Fruit fly (Drosophila melanogaster) whole organism, embryonic: ENCODE measurements around the gene alphaTub67C.
A peak's percentile ranks its signal among the peaks of the same experiment; 100 is the strongest.

Source experiments
- BEAF-32 ChIP-seq: fragments of 200-800 bp; sonication (Bioruptor generic); optimal IDR thresholded peaks from 3 replicates; lab custom pipeline; 2017; ENCODE audit warnings: missing biosample characterization, missing genetic modification characterization, mild to moderate bottlenecking, moderate library complexity, missing genetic modification reagents
- CG10209 ChIP-seq: fragments of 200-800 bp; sonication (Bioruptor generic); optimal IDR thresholded peaks from 3 replicates; lab custom pipeline; 2017; ENCODE audit warnings: missing biosample characterization, mild to moderate bottlenecking, missing genetic modification characterization, missing genetic modification reagents
- CG10366 ChIP-seq: fragments of 200-800 bp; sonication (Bioruptor generic); IDR thresholded peaks from 2 replicates; pipeline ENCODE4 v1.3.6; 2022; ENCODE audit warnings: missing biosample characterization, missing genetic modification characterization
- CG11085 ChIP-seq: fragments of 200-800 bp; sonication (Bioruptor generic); IDR thresholded peaks from 2 replicates; pipeline ENCODE4 v1.3.6; 2022; ENCODE audit warnings: missing biosample characterization, missing genetic modification characterization
- CG12219 ChIP-seq: fragments of 200-800 bp; sonication (Bioruptor generic); optimal IDR thresholded peaks from 3 replicates; lab custom pipeline; 2018; ENCODE audit warnings: missing biosample characterization, mild to moderate bottlenecking, missing genetic modification characterization
- CG13894 ChIP-seq: fragments of 200-800 bp; sonication (Bioruptor generic); optimal IDR thresholded peaks from 3 replicates; lab custom pipeline; 2018; ENCODE audit warnings: missing biosample characterization, mild to moderate bottlenecking, missing genetic modification characterization, moderate library complexity
- CG14710 ChIP-seq: fragments of 200-800 bp; sonication (Bioruptor generic); optimal IDR thresholded peaks from 3 replicates; lab custom pipeline; 2019; ENCODE audit warnings: missing biosample characterization, mild to moderate bottlenecking, missing genetic modification characterization, moderate library complexity
- CG15011 ChIP-seq: fragments of 200-800 bp; sonication (Bioruptor generic); optimal IDR thresholded peaks from 3 replicates; lab custom pipeline; 2018; ENCODE audit warnings: missing biosample characterization, mild to moderate bottlenecking, missing genetic modification characterization
- CG1602 ChIP-seq: fragments of 200-800 bp; sonication (Bioruptor generic); optimal IDR thresholded peaks from 3 replicates; lab custom pipeline; 2016; ENCODE audit warnings: missing biosample characterization, missing genetic modification characterization
- CG17912 ChIP-seq: fragments of 200-800 bp; sonication (Bioruptor generic); optimal IDR thresholded peaks from 2 replicates; lab custom pipeline; 2018; ENCODE audit warnings: missing biosample characterization, mild to moderate bottlenecking, missing genetic modification characterization
- CG18262 ChIP-seq: fragments of 200-800 bp; optimal IDR thresholded peaks from 3 replicates; lab custom pipeline; 2019; ENCODE audit warnings: missing biosample characterization, mild to moderate bottlenecking, missing genetic modification characterization, moderate library complexity
- CG18764 ChIP-seq: fragments of 200-800 bp; sonication (Bioruptor generic); optimal IDR thresholded peaks from 3 replicates; lab custom pipeline; 2016; ENCODE audit warnings: missing biosample characterization, missing genetic modification characterization
- CG2199 ChIP-seq: fragments of 200-800 bp; sonication (Bioruptor generic); IDR thresholded peaks from 3 replicates; pipeline ENCODE4 v1.3.6; 2022; ENCODE audit warnings: missing biosample characterization, missing genetic modification characterization
- CG2202 ChIP-seq: fragments of 200-800 bp; sonication (Bioruptor generic); optimal IDR thresholded peaks from 2 replicates; lab custom pipeline; 2018; ENCODE audit warnings: missing biosample characterization, mild to moderate bottlenecking, missing genetic modification characterization
- CG2875 ChIP-seq: fragments of 200-800 bp; sonication (Bioruptor generic); optimal IDR thresholded peaks from 2 replicates; lab custom pipeline; 2017; ENCODE audit warnings: missing biosample characterization, mild to moderate bottlenecking, missing genetic modification characterization, missing genetic modification reagents
- CG31224 ChIP-seq: fragments of 200-800 bp; sonication (Bioruptor generic); IDR thresholded peaks from 2 replicates; pipeline ENCODE4 v1.3.6; 2022; ENCODE audit warnings: missing biosample characterization, missing genetic modification characterization
- CG34224 ChIP-seq: fragments of 200-800 bp; sonication (Bioruptor generic); IDR thresholded peaks from 3 replicates; pipeline ENCODE4 v1.3.6; 2022; ENCODE audit warnings: missing biosample characterization, missing genetic modification characterization; ENCODE audit not compliant: partially characterized antibody
- CG4617 ChIP-seq: fragments of 200-800 bp; sonication (Bioruptor generic); optimal IDR thresholded peaks from 3 replicates; lab custom pipeline; 2016; ENCODE audit warnings: missing biosample characterization, missing genetic modification characterization, borderline replicate concordance
- CG5245 ChIP-seq: fragments of 200-800 bp; sonication (Bioruptor generic); optimal IDR thresholded peaks from 3 replicates; lab custom pipeline; 2016; ENCODE audit warnings: missing biosample characterization, missing genetic modification characterization
- CG6272 ChIP-seq: fragments of 200-800 bp; sonication (Bioruptor generic); IDR thresholded peaks from 2 replicates; pipeline ENCODE4 v1.3.6; 2022; ENCODE audit warnings: missing biosample characterization, missing genetic modification characterization
- CG6689 ChIP-seq: fragments of 200-800 bp; sonication (Bioruptor generic); IDR thresholded peaks from 2 replicates; pipeline ENCODE4 v1.3.6; 2022; ENCODE audit warnings: missing biosample characterization, missing genetic modification characterization
- CG6854 ChIP-seq: fragments of 200-800 bp; sonication (Bioruptor generic); optimal IDR thresholded peaks from 3 replicates; lab custom pipeline; 2017; ENCODE audit warnings: missing biosample characterization, mild to moderate bottlenecking, missing genetic modification characterization
- CG7839 ChIP-seq: fragments of 200-800 bp; sonication (Bioruptor generic); optimal IDR thresholded peaks from 3 replicates; lab custom pipeline; 2018; ENCODE audit warnings: missing biosample characterization, mild to moderate bottlenecking, missing genetic modification characterization, moderate library complexity
- CG8944 ChIP-seq: fragments of 200-800 bp; sonication (Bioruptor generic); optimal IDR thresholded peaks from 3 replicates; lab custom pipeline; 2016; ENCODE audit warnings: missing biosample characterization, missing genetic modification characterization
- D ChIP-seq, 2 experiments: fragments of 200-800 bp in 1 of 2; fragments of >200 bp in 1 of 2; sonication (Bioruptor generic) in 1 of 2; optimal IDR thresholded peaks; 2 replicates in 1 of 2; 3 replicates in 1 of 2; lab custom pipeline; 2017; ENCODE audit warnings: mild to moderate bottlenecking in 1 of 2, missing biosample characterization in 1 of 2, missing genetic modification characterization in 1 of 2, missing genetic modification reagents in 1 of 2
- D19B ChIP-seq: fragments of 200-800 bp; sonication (Bioruptor generic); optimal IDR thresholded peaks from 2 replicates; lab custom pipeline; 2017; ENCODE audit warnings: missing biosample characterization, mild to moderate bottlenecking, missing genetic modification characterization
- Lim3 ChIP-seq: fragments of 200-800 bp; sonication (Bioruptor generic); IDR thresholded peaks from 2 replicates; pipeline ENCODE4 v1.3.6; 2022; ENCODE audit warnings: missing biosample characterization, missing genetic modification characterization
- MTF-1 ChIP-seq: fragments of 200-800 bp; sonication (Bioruptor generic); optimal IDR thresholded peaks from 2 replicates; lab custom pipeline; 2018; ENCODE audit warnings: missing biosample characterization, mild to moderate bottlenecking, missing genetic modification characterization, borderline replicate concordance
- Nf-YA ChIP-seq: fragments of 200-800 bp; sonication (Bioruptor generic); IDR thresholded peaks from 2 replicates; pipeline ENCODE4 v1.3.6; 2022; ENCODE audit warnings: missing biosample characterization, missing genetic modification characterization
- Nf-YB ChIP-seq: fragments of 200-800 bp; sonication (Bioruptor generic); optimal IDR thresholded peaks from 3 replicates; lab custom pipeline; 2019; ENCODE audit warnings: missing biosample characterization, mild to moderate bottlenecking, missing genetic modification characterization, moderate library complexity
- Stat92E ChIP-seq, 3 experiments: fragments of >200 bp in 2 of 3; fragments of 200-800 bp in 1 of 3; sonication (Bioruptor generic) in 1 of 3; optimal IDR thresholded peaks; 2 replicates each; lab custom pipeline; 2017 to 2019; ENCODE audit warnings: missing biosample characterization in 3 of 3, missing genetic modification characterization in 3 of 3, mild to moderate bottlenecking in 1 of 3, moderate library complexity in 1 of 3
- Tbp ChIP-seq: fragments of >200 bp; optimal IDR thresholded peaks from 2 replicates; lab custom pipeline; 2018; ENCODE audit warnings: missing biosample characterization, missing genetic modification characterization
- Trl ChIP-seq, 3 experiments: fragments of >200 bp in 2 of 3; fragments of 200-800 bp in 1 of 3; sonication (Bioruptor generic) in 1 of 3; optimal IDR thresholded peaks; 2 replicates in 1 of 3; 3 replicates in 2 of 3; lab custom pipeline; 2016 to 2017; ENCODE audit warnings: missing biosample characterization in 1 of 3, missing genetic modification characterization in 1 of 3
- bcd ChIP-seq: fragments of 200-800 bp; sonication (Bioruptor generic); optimal IDR thresholded peaks from 2 replicates; lab custom pipeline; 2017; ENCODE audit warnings: missing biosample characterization, mild to moderate bottlenecking, missing genetic modification characterization
- bowl ChIP-seq: fragments of 200-800 bp; sonication (Bioruptor generic); IDR thresholded peaks from 2 replicates; pipeline ENCODE4 v1.3.6; 2022; ENCODE audit warnings: missing biosample characterization, missing genetic modification characterization
- chm ChIP-seq: fragments of 200-800 bp; sonication (Bioruptor generic); IDR thresholded peaks from 2 replicates; pipeline ENCODE4 v1.3.6; 2022; ENCODE audit warnings: missing biosample characterization, missing genetic modification characterization
- ci ChIP-seq: fragments of 200-800 bp; sonication (Bioruptor generic); IDR thresholded peaks from 3 replicates; pipeline ENCODE4 v1.3.6; 2022; ENCODE audit warnings: missing biosample characterization, missing genetic modification characterization
- dysf ChIP-seq: fragments of 200-800 bp; sonication (Bioruptor generic); IDR thresholded peaks from 3 replicates; pipeline ENCODE4 v1.3.6; 2022; ENCODE audit warnings: missing biosample characterization, missing genetic modification characterization
- fd102C ChIP-seq: fragments of 200-800 bp; sonication (Bioruptor generic); optimal IDR thresholded peaks from 2 replicates; lab custom pipeline; 2018; ENCODE audit warnings: missing biosample characterization, mild to moderate bottlenecking, missing genetic modification characterization, moderate library complexity
- ftz-f1 ChIP-seq: fragments of 200-800 bp; sonication (Bioruptor generic); optimal IDR thresholded peaks from 2 replicates; lab custom pipeline; 2016; ENCODE audit warnings: missing biosample characterization, missing genetic modification characterization
- gfzf ChIP-seq: fragments of 200-800 bp; sonication (Bioruptor generic); optimal IDR thresholded peaks from 2 replicates; lab custom pipeline; 2016; ENCODE audit warnings: missing biosample characterization, mild to moderate bottlenecking, missing genetic modification characterization, moderate library complexity
- grau ChIP-seq: fragments of 200-800 bp; optimal IDR thresholded peaks from 3 replicates; lab custom pipeline; 2019; ENCODE audit warnings: missing biosample characterization, mild to moderate bottlenecking, missing genetic modification characterization, moderate library complexity
- gro ChIP-seq: fragments of 200-800 bp; sonication (Bioruptor generic); optimal IDR thresholded peaks from 2 replicates; lab custom pipeline; 2016; ENCODE audit warnings: missing biosample characterization, missing genetic modification characterization
- hth ChIP-seq: fragments of >200 bp; optimal IDR thresholded peaks from 2 replicates; lab custom pipeline; 2017; ENCODE audit warnings: inconsistent platforms
- mld ChIP-seq: fragments of 200-800 bp; sonication (Bioruptor generic); IDR thresholded peaks from 3 replicates; pipeline ENCODE4 v1.3.6; 2022; ENCODE audit warnings: missing biosample characterization, missing genetic modification characterization; ENCODE audit not compliant: partially characterized antibody
- odd ChIP-seq: fragments of 200-800 bp; sonication (Bioruptor generic); optimal IDR thresholded peaks from 2 replicates; lab custom pipeline; 2017; ENCODE audit warnings: missing biosample characterization, mild to moderate bottlenecking, missing genetic modification characterization
- pb ChIP-seq: fragments of 200-800 bp; sonication (Bioruptor generic); optimal IDR thresholded peaks from 3 replicates; lab custom pipeline; 2016; ENCODE audit warnings: missing biosample characterization, missing genetic modification characterization
- rib ChIP-seq: fragments of 200-800 bp; sonication (Bioruptor generic); IDR thresholded peaks from 2 replicates; pipeline ENCODE4 v1.3.6; 2022; ENCODE audit warnings: missing biosample characterization, missing genetic modification characterization
- sima ChIP-seq: fragments of 200-800 bp; sonication (Bioruptor generic); optimal IDR thresholded peaks from 2 replicates; lab custom pipeline; 2016; ENCODE audit warnings: missing biosample characterization, missing genetic modification characterization
- zf30C ChIP-seq: fragments of 200-800 bp; sonication (Bioruptor generic); optimal IDR thresholded peaks from 3 replicates; lab custom pipeline; 2018; ENCODE audit warnings: missing biosample characterization, mild to moderate bottlenecking, missing genetic modification characterization

The alphaTub67C gene

dm6 chr3L:9698193-9698642 is 17.1 kb downstream of the alphaTub67C start, which contains the start of gene Ubc4 (continued):
- no peak for TF ChIP-seq fd102C
- peak in 1 of 2 experiments; percentile 30 for TF ChIP-seq Trl (optimal IDR thresholded peaks at IDR 0.05; lab: Kevin White, UChicago)
- TF ChIP-seq Trl (GFP tag; optimal IDR thresholded peaks at IDR 0.05; lab: Kevin White, UChicago) = no peak
- no peak for TF ChIP-seq sima
- no peak for TF ChIP-seq CG10366 (GFP tag; lab: Robert Waterston, UW)
- TF ChIP-seq CG31224 (GFP tag; lab: Robert Waterston, UW) = no peak
- no peak for TF ChIP-seq CG6272 (GFP tag; lab: Robert Waterston, UW)
- TF ChIP-seq mld (GFP tag; lab: Robert Waterston, UW) = peak; percentile 71; the same call in 2 of the 3 replicates
- TF ChIP-seq D (optimal IDR thresholded peaks at IDR 0.05; lab: Kevin White, UChicago) = no peak
- no peak for TF ChIP-seq D (GFP tag; optimal IDR thresholded peaks at IDR 0.05; lab: Kevin White, UChicago)
- no peak for TF ChIP-seq grau (tag; lab: Kevin White, UChicago)
- no peak for TF ChIP-seq CG8944 (GFP tag; lab: Kevin White, UChicago)
- peak; percentile 21; the same call in 1 of the 3 replicates for TF ChIP-seq ci (GFP tag; lab: Robert Waterston, UW)
- TF ChIP-seq Lim3 (GFP tag; lab: Robert Waterston, UW) = no peak
- 0 out of 2 replicates have a peak, but pooled peaks have one; percentile 8 for TF ChIP-seq CG6689
- no peak for TF ChIP-seq MTF-1
- no peak for TF ChIP-seq D19B (GFP tag; lab: Kevin White, UChicago)
- no peak for TF ChIP-seq odd (GFP tag; lab: Kevin White, UChicago)
- TF ChIP-seq CG5245 = no peak
- TF ChIP-seq CG7839 (tag; lab: Kevin White, UChicago) = no peak
- TF ChIP-seq bowl = no peak
- peak; percentile 42 for TF ChIP-seq gro
- TF ChIP-seq CG1602 (GFP tag; lab: Kevin White, UChicago) = no peak
- TF ChIP-seq pb (GFP tag; lab: Kevin White, UChicago) = no peak
- no peak for TF ChIP-seq Nf-YB (GFP tag; lab: Kevin White, UChicago)
- no peak for TF ChIP-seq CG2199 (GFP tag; lab: Robert Waterston, UW)
- TF ChIP-seq CG4617 = peak; percentile 81
- TF ChIP-seq CG18262 = no peak
- no peak for TF ChIP-seq CG12219 (GFP tag; lab: Kevin White, UChicago)
- TF ChIP-seq CG6854 = no peak
- no peak for TF ChIP-seq CG2202 (tag; lab: Kevin White, UChicago)
- TF ChIP-seq CG17912 (GFP tag; lab: Kevin White, UChicago) = no peak
- peak; percentile 87 for TF ChIP-seq CG34224
- TF ChIP-seq bcd (GFP tag; lab: Kevin White, UChicago) = no peak
- TF ChIP-seq gfzf (GFP tag; lab: Kevin White, UChicago) = peak; percentile 82
- TF ChIP-seq CG11085 = no peak
- no peak for TF ChIP-seq chm (GFP tag; lab: Robert Waterston, UW)
- no peak for TF ChIP-seq Tbp
- no peak for TF ChIP-seq zf30C (GFP tag; lab: Kevin White, UChicago)
- TF ChIP-seq CG15011 = no peak
- TF ChIP-seq dysf = no peak
- no peak for TF ChIP-seq ftz-f1 (GFP tag; lab: Kevin White, UChicago)
- TF ChIP-seq Stat92E (GFP tag; optimal IDR thresholded peaks at IDR 0.05; lab: Kevin White, UChicago) = no peak
- no peak for TF ChIP-seq Nf-YA
- TF ChIP-seq rib (GFP tag; lab: Robert Waterston, UW) = no peak
- TF ChIP-seq hth (lab: Kevin White, UChicago) = no peak
- TF ChIP-seq CG2875 (GFP tag; lab: Kevin White, UChicago) = no peak
- TF ChIP-seq CG14710 = peak; percentile 12
- TF ChIP-seq BEAF-32 (GFP tag; lab: Kevin White, UChicago) = peak; percentile 92
- TF ChIP-seq CG13894 (tag; lab: Kevin White, UChicago) = no peak
- no peak for TF ChIP-seq CG18764 (GFP tag; lab: Kevin White, UChicago)
- TF ChIP-seq CG10209 (GFP tag; lab: Kevin White, UChicago) = no peak
